Worm (Caenorhabditis elegans): ENCODE results near the gene chil-7.

The chil-7 gene

ce11 chrII:9871061-9871460 is at the start of gene chil-7:
TSS of gene chil-7 (minus strand) at chrII:9871172.
- TF ChIP-seq mbf-1 (tag; optimal IDR thresholded peaks at IDR 0.05), result no peak
- TF ChIP-seq egl-27 (tag; optimal IDR thresholded peaks at IDR 0.05), result no peak
- no peak for TF ChIP-seq F13H6.1 (tag; optimal IDR thresholded peaks at IDR 0.05)
- no peak for TF ChIP-seq sma-9 (GFP tag; optimal IDR thresholded peaks at IDR 0.05)
- TF ChIP-seq sma-9 (tag; optimal IDR thresholded peaks at IDR 0.05), result no peak
- no peak for TF ChIP-seq lin-11 (tag; optimal IDR thresholded peaks at IDR 0.05)
- TF ChIP-seq unc-39 (tag; optimal IDR thresholded peaks at IDR 0.05), result no peak
- no peak for TF ChIP-seq crh-2 (tag; optimal IDR thresholded peaks at IDR 0.05)
- no peak for TF ChIP-seq nhr-237 (tag; optimal IDR thresholded peaks at IDR 0.05)
- TF ChIP-seq nhr-77 (tag; optimal IDR thresholded peaks at IDR 0.05), result no peak
- TF ChIP-seq ama-1 (optimal IDR thresholded peaks at IDR 0.05), result no peak
- no peak for TF ChIP-seq unc-62 (GFP tag; optimal IDR thresholded peaks at IDR 0.05)
- TF ChIP-seq mdl-1 (tag; optimal IDR thresholded peaks at IDR 0.05), result no peak
- TF ChIP-seq nhr-129 (tag; optimal IDR thresholded peaks at IDR 0.05), result no peak
- no peak for TF ChIP-seq ZK546.5 (tag; optimal IDR thresholded peaks at IDR 0.05)
- no peak for TF ChIP-seq peb-1 (tag; optimal IDR thresholded peaks at IDR 0.05)
- TF ChIP-seq elt-1 (tag; optimal IDR thresholded peaks at IDR 0.05), result no peak
- no peak for TF ChIP-seq skn-1 (tag; optimal IDR thresholded peaks at IDR 0.05)
- no peak for TF ChIP-seq nhr-12 (tag; optimal IDR thresholded peaks at IDR 0.05)

- TF ChIP-seq sem-4 (tag; optimal IDR thresholded peaks at IDR 0.05) (no peak), ama-1 (optimal IDR thresholded peaks at IDR 0.05) (no peak), mbf-1 (tag; optimal IDR thresholded peaks at IDR 0.05) (no peak), unc-62 (GFP tag; optimal IDR thresholded peaks at IDR 0.05) (no peak), nhr-237 (tag; optimal IDR thresholded peaks at IDR 0.05) (no peak), nhr-6 (tag; optimal IDR thresholded peaks at IDR 0.05) (no peak), aly-2 (tag; optimal IDR thresholded peaks at IDR 0.05) (no peak), Y55F3AM.14 (GFP tag; optimal IDR thresholded peaks at IDR 0.05) (no peak), nhr-129 (tag; optimal IDR thresholded peaks at IDR 0.05) (no peak), sma-9 (GFP tag; optimal IDR thresholded peaks at IDR 0.05) (no peak), sma-9 (tag; optimal IDR thresholded peaks at IDR 0.05) (no peak), egl-27 (tag; optimal IDR thresholded peaks at IDR 0.05) (no peak), blmp-1 (tag; optimal IDR thresholded peaks at IDR 0.05; ENCODE audit: insufficient read depth) (no peak), elt-3 (tag; optimal IDR thresholded peaks at IDR 0.05) (no peak), C34F6.9 (tag; optimal IDR thresholded peaks at IDR 0.05) (no peak), nhr-12 (tag; optimal IDR thresholded peaks at IDR 0.05) (no peak), nhr-23 (tag; optimal IDR thresholded peaks at IDR 0.05) (no peak), fos-1 (tag; optimal IDR thresholded peaks at IDR 0.05) (no peak), unc-55 (GFP tag; optimal IDR thresholded peaks at IDR 0.05) (no peak), zag-1 (tag; optimal IDR thresholded peaks at IDR 0.05) (no peak)
Observed at ce11 chrII:9920468-9920867, 49.5 kb upstream of the chil-7 start, which contains the start of gene pho-10. TSS of gene pho-10 (minus strand) at chrII:9920568.

- TF ChIP-seq nhr-11 (tag; optimal IDR thresholded peaks at IDR 0.05), result no peak
- no peak for TF ChIP-seq ceh-16 (tag; optimal IDR thresholded peaks at IDR 0.05)
- no peak for TF ChIP-seq Y55F3AM.14 (GFP tag; optimal IDR thresholded peaks at IDR 0.05)
- TF ChIP-seq nhr-23 (tag; optimal IDR thresholded peaks at IDR 0.05), result no peak
- no peak for TF ChIP-seq skn-1 (tag; optimal IDR thresholded peaks at IDR 0.05)
- no peak for TF ChIP-seq nhr-10 (tag; optimal IDR thresholded peaks at IDR 0.05)
- no peak for TF ChIP-seq nhr-6 (tag; optimal IDR thresholded peaks at IDR 0.05)
- TF ChIP-seq elt-1 (tag; optimal IDR thresholded peaks at IDR 0.05), result no peak
- TF ChIP-seq zag-1 (tag; optimal IDR thresholded peaks at IDR 0.05), result no peak
- no peak for TF ChIP-seq F13H6.1 (tag; optimal IDR thresholded peaks at IDR 0.05)
- TF ChIP-seq lin-13 (GFP tag; optimal IDR thresholded peaks at IDR 0.05), result no peak
- no peak for TF ChIP-seq R02D3.7 (tag; optimal IDR thresholded peaks at IDR 0.05)
- no peak for TF ChIP-seq sem-4 (tag; optimal IDR thresholded peaks at IDR 0.05)
- no peak for TF ChIP-seq peb-1 (tag; optimal IDR thresholded peaks at IDR 0.05)
- no peak for TF ChIP-seq C34F6.9 (tag; optimal IDR thresholded peaks at IDR 0.05)
- no peak for TF ChIP-seq ztf-11 (tag; optimal IDR thresholded peaks at IDR 0.05)
- no peak for TF ChIP-seq dmd-4 (tag; optimal IDR thresholded peaks at IDR 0.05)
Observed at ce11 chrII:9917904-9918303, 46.9 kb upstream of the chil-7 start, which contains the start of gene C05C10.8. TSS of gene C05C10.8 (minus strand) at chrII:9918004.

ce11 chrII:9916177-9916576 is 45.2 kb upstream of the chil-7 start, which contains the start of gene F26C11.4:
TSS of gene F26C11.4 (minus strand) at chrII:9916277.
- TF ChIP-seq blmp-1 (tag; optimal IDR thresholded peaks at IDR 0.05; ENCODE audit: insufficient read depth) (no peak), F13H6.1 (tag; optimal IDR thresholded peaks at IDR 0.05) (no peak), mab-5 (tag; optimal IDR thresholded peaks at IDR 0.05) (no peak), unc-62 (GFP tag; optimal IDR thresholded peaks at IDR 0.05) (no peak), crh-2 (tag; optimal IDR thresholded peaks at IDR 0.05) (no peak), zag-1 (tag; optimal IDR thresholded peaks at IDR 0.05) (no peak), alr-1 (tag; optimal IDR thresholded peaks at IDR 0.05) (no peak)
